Fruit fly (Drosophila melanogaster) whole organism, embryonic: ENCODE results near the gene Sodh2.

Experiments
- Ada2b ChIP-seq: fragments of 200-800 bp; sonication (Bioruptor generic); IDR thresholded peaks from 2 replicates; pipeline ENCODE4 v1.3.6; 2022; ENCODE audit warnings: missing biosample characterization, missing genetic modification characterization
- CG10274 ChIP-seq: fragments of 200-800 bp; sonication (Bioruptor generic); optimal IDR thresholded peaks from 3 replicates; lab custom pipeline; 2017; ENCODE audit warnings: missing biosample characterization, mild to moderate bottlenecking, missing genetic modification characterization
- CG10979 ChIP-seq: fragments of 200-800 bp; sonication (Bioruptor generic); optimal IDR thresholded peaks from 2 replicates; lab custom pipeline; 2018; ENCODE audit warnings: missing biosample characterization, mild to moderate bottlenecking, missing genetic modification characterization, moderate library complexity
- CG12391 ChIP-seq: fragments of 200-800 bp; sonication (Bioruptor generic); optimal IDR thresholded peaks from 3 replicates; lab custom pipeline; 2018; ENCODE audit warnings: missing biosample characterization, mild to moderate bottlenecking, missing genetic modification characterization, moderate library complexity
- CG13296 ChIP-seq: fragments of 200-800 bp; sonication (Bioruptor generic); optimal IDR thresholded peaks from 3 replicates; lab custom pipeline; 2018; ENCODE audit warnings: missing biosample characterization, mild to moderate bottlenecking, missing genetic modification characterization
- CG13624 ChIP-seq: fragments of 200-800 bp; sonication (Bioruptor generic); optimal IDR thresholded peaks from 2 replicates; lab custom pipeline; 2016; ENCODE audit warnings: missing biosample characterization, missing genetic modification characterization
- CG1602 ChIP-seq: fragments of 200-800 bp; sonication (Bioruptor generic); optimal IDR thresholded peaks from 3 replicates; lab custom pipeline; 2016; ENCODE audit warnings: missing biosample characterization, missing genetic modification characterization
- CG16863 ChIP-seq: fragments of 200-800 bp; sonication (Bioruptor generic); optimal IDR thresholded peaks from 3 replicates; lab custom pipeline; 2016; ENCODE audit warnings: missing biosample characterization, missing genetic modification characterization
- CG17359 ChIP-seq: fragments of 200-800 bp; sonication (Bioruptor generic); optimal IDR thresholded peaks from 3 replicates; lab custom pipeline; 2018; ENCODE audit warnings: missing biosample characterization, mild to moderate bottlenecking, missing genetic modification characterization, moderate library complexity
- CG18262 ChIP-seq: fragments of 200-800 bp; optimal IDR thresholded peaks from 3 replicates; lab custom pipeline; 2019; ENCODE audit warnings: missing biosample characterization, mild to moderate bottlenecking, missing genetic modification characterization, moderate library complexity
- CG18599 ChIP-seq: fragments of 200-800 bp; sonication (Bioruptor generic); optimal IDR thresholded peaks from 3 replicates; lab custom pipeline; 2017; ENCODE audit warnings: missing biosample characterization, missing genetic modification characterization, mild to moderate bottlenecking, moderate library complexity, missing genetic modification reagents
- CG2120 ChIP-seq: fragments of 200-800 bp; sonication (Bioruptor generic); optimal IDR thresholded peaks from 3 replicates; lab custom pipeline; 2016; ENCODE audit warnings: missing biosample characterization, missing genetic modification characterization
- CG32532 ChIP-seq: fragments of 200-800 bp; sonication (Bioruptor generic); IDR thresholded peaks from 2 replicates; pipeline ENCODE4 v1.3.6; 2022; ENCODE audit warnings: missing biosample characterization, missing genetic modification characterization
- CG3995 ChIP-seq: fragments of 200-800 bp; sonication (Bioruptor generic); optimal IDR thresholded peaks from 3 replicates; lab custom pipeline; 2016; ENCODE audit warnings: missing biosample characterization, missing genetic modification characterization
- CG4617 ChIP-seq: fragments of 200-800 bp; sonication (Bioruptor generic); optimal IDR thresholded peaks from 3 replicates; lab custom pipeline; 2016; ENCODE audit warnings: missing biosample characterization, missing genetic modification characterization, borderline replicate concordance
- CG4854 ChIP-seq: fragments of 200-800 bp; sonication (Bioruptor generic); optimal IDR thresholded peaks from 2 replicates; lab custom pipeline; 2016; ENCODE audit warnings: missing biosample characterization, missing genetic modification characterization, inconsistent platforms
- CG6254 ChIP-seq: fragments of 200-800 bp; sonication (Bioruptor generic); optimal IDR thresholded peaks from 3 replicates; lab custom pipeline; 2017; ENCODE audit warnings: mild to moderate bottlenecking, missing biosample characterization, missing genetic modification reagents, missing genetic modification characterization
- CG6654 ChIP-seq: fragments of 200-800 bp; sonication (Bioruptor generic); optimal IDR thresholded peaks from 2 replicates; lab custom pipeline; 2017; ENCODE audit warnings: missing biosample characterization, mild to moderate bottlenecking, missing genetic modification characterization
- CG7357 ChIP-seq: fragments of 200-800 bp; sonication (Bioruptor generic); IDR thresholded peaks from 3 replicates; pipeline ENCODE4 v1.3.6; 2022; ENCODE audit warnings: missing biosample characterization, missing genetic modification characterization
- CG7745 ChIP-seq: fragments of 200-800 bp; sonication (Bioruptor generic); optimal IDR thresholded peaks from 2 replicates; lab custom pipeline; 2018; ENCODE audit warnings: missing biosample characterization, mild to moderate bottlenecking, missing genetic modification characterization, moderate library complexity
- CG8359 ChIP-seq: fragments of 200-800 bp; sonication (Bioruptor generic); optimal IDR thresholded peaks from 2 replicates; lab custom pipeline; 2017; ENCODE audit warnings: missing biosample characterization, mild to moderate bottlenecking, missing genetic modification characterization, borderline replicate concordance
- Drgx ChIP-seq: fragments of 200-800 bp; sonication (Bioruptor generic); IDR thresholded peaks from 2 replicates; pipeline ENCODE4 v1.3.6; 2022; ENCODE audit warnings: missing biosample characterization, missing genetic modification characterization
- E2f2 ChIP-seq: fragments of 200-800 bp; sonication (Bioruptor generic); IDR thresholded peaks from 2 replicates; pipeline ENCODE4 v1.3.6; 2022; ENCODE audit warnings: missing biosample characterization, missing genetic modification characterization
- Fer2 ChIP-seq: fragments of 200-800 bp; sonication (Bioruptor generic); optimal IDR thresholded peaks from 2 replicates; lab custom pipeline; 2018; ENCODE audit warnings: missing biosample characterization, mild to moderate bottlenecking, missing genetic modification characterization, moderate library complexity
- HLH54F ChIP-seq: fragments of 200-800 bp; sonication (Bioruptor generic); optimal IDR thresholded peaks from 3 replicates; lab custom pipeline; 2016; ENCODE audit warnings: missing biosample characterization, missing genetic modification characterization
- Hmx ChIP-seq: fragments of 200-800 bp; sonication (Bioruptor generic); optimal IDR thresholded peaks from 2 replicates; lab custom pipeline; 2016; ENCODE audit warnings: missing biosample characterization, missing genetic modification characterization
- PHDP ChIP-seq: fragments of 200-800 bp; sonication (Bioruptor generic); optimal IDR thresholded peaks from 3 replicates; lab custom pipeline; 2018; ENCODE audit warnings: missing biosample characterization, mild to moderate bottlenecking, missing genetic modification characterization, moderate library complexity
- Pdp1 ChIP-seq, 2 experiments: fragments of 200-800 bp; sonication (Bioruptor generic); optimal IDR thresholded peaks; 3 replicates each; lab custom pipeline; 2016; ENCODE audit warnings: missing biosample characterization in 2 of 2, missing genetic modification characterization in 2 of 2, mild to moderate bottlenecking in 1 of 2, moderate library complexity in 1 of 2
- Rx ChIP-seq: fragments of 200-800 bp; sonication (Bioruptor generic); IDR thresholded peaks from 2 replicates; pipeline ENCODE4 v1.3.6; 2022; ENCODE audit warnings: missing biosample characterization, missing genetic modification characterization
- Scr ChIP-seq: fragments of 200-800 bp; sonication (Bioruptor generic); IDR thresholded peaks from 2 replicates; pipeline ENCODE4 v1.3.6; 2022; ENCODE audit warnings: missing biosample characterization, missing genetic modification characterization; ENCODE audit not compliant: partially characterized antibody
- Tbp ChIP-seq: fragments of >200 bp; optimal IDR thresholded peaks from 2 replicates; lab custom pipeline; 2018; ENCODE audit warnings: missing biosample characterization, missing genetic modification characterization
- ash1 ChIP-seq: fragments of 200-800 bp; sonication (Bioruptor generic); optimal IDR thresholded peaks from 2 replicates; lab custom pipeline; 2018; ENCODE audit warnings: missing biosample characterization, mild to moderate bottlenecking, missing genetic modification characterization
- bab2 ChIP-seq: fragments of 200-800 bp; sonication (Bioruptor generic); optimal IDR thresholded peaks from 2 replicates; lab custom pipeline; 2016; ENCODE audit warnings: missing biosample characterization, missing genetic modification characterization
- br ChIP-seq: fragments of >200 bp; optimal IDR thresholded peaks from 2 replicates; lab custom pipeline; 2017
- corto ChIP-seq: fragments of 200-800 bp; sonication (Bioruptor generic); optimal IDR thresholded peaks from 2 replicates; lab custom pipeline; 2016; ENCODE audit warnings: missing biosample characterization, mild to moderate bottlenecking, missing genetic modification characterization, moderate library complexity
- crp ChIP-seq, 2 experiments: fragments of 200-800 bp; sonication (Bioruptor generic); optimal IDR thresholded peaks; 2 replicates in 1 of 2; 3 replicates in 1 of 2; lab custom pipeline; 2017; ENCODE audit warnings: missing biosample characterization in 2 of 2, missing genetic modification characterization in 2 of 2, mild to moderate bottlenecking in 1 of 2, moderate library complexity in 1 of 2
- cwo ChIP-seq: fragments of 200-800 bp; sonication (Bioruptor generic); optimal IDR thresholded peaks from 3 replicates; lab custom pipeline; 2017; ENCODE audit warnings: missing biosample characterization, missing genetic modification characterization, mild to moderate bottlenecking, moderate library complexity, missing genetic modification reagents
- fru ChIP-seq: fragments of >200 bp; optimal IDR thresholded peaks from 2 replicates; lab custom pipeline; 2017
- gcm2 ChIP-seq: fragments of 200-800 bp; sonication (Bioruptor generic); optimal IDR thresholded peaks from 2 replicates; lab custom pipeline; 2016; ENCODE audit warnings: missing biosample characterization, missing genetic modification characterization
- hkb ChIP-seq, 2 experiments: fragments of 200-800 bp in 1 of 2; fragments of >200 bp in 1 of 2; sonication (Bioruptor generic) in 1 of 2; IDR thresholded peaks in 1 of 2; optimal IDR thresholded peaks in 1 of 2; 2 replicates each; pipeline versions ENCODE4 v1.3.6 to Lab custom; 2017 to 2022; ENCODE audit warnings: missing biosample characterization in 1 of 2, missing genetic modification characterization in 1 of 2
- ind ChIP-seq: fragments of 200-800 bp; sonication (Bioruptor generic); optimal IDR thresholded peaks from 3 replicates; lab custom pipeline; 2016; ENCODE audit warnings: missing biosample characterization, missing genetic modification characterization
- kah ChIP-seq: fragments of 200-800 bp; sonication (Bioruptor generic); optimal IDR thresholded peaks from 2 replicates; lab custom pipeline; 2018; ENCODE audit warnings: missing biosample characterization, mild to moderate bottlenecking, missing genetic modification characterization
- mld ChIP-seq: fragments of 200-800 bp; sonication (Bioruptor generic); IDR thresholded peaks from 3 replicates; pipeline ENCODE4 v1.3.6; 2022; ENCODE audit warnings: missing biosample characterization, missing genetic modification characterization; ENCODE audit not compliant: partially characterized antibody
- slou ChIP-seq: fragments of 200-800 bp; sonication (Bioruptor generic); optimal IDR thresholded peaks from 3 replicates; lab custom pipeline; 2016; ENCODE audit warnings: missing biosample characterization, missing genetic modification characterization
- sna ChIP-seq: fragments of 200-800 bp; sonication (Bioruptor generic); IDR thresholded peaks from 2 replicates; pipeline ENCODE4 v1.3.6; 2022; ENCODE audit warnings: missing biosample characterization, missing genetic modification characterization; ENCODE audit not compliant: partially characterized antibody
- so ChIP-seq: fragments of 200-800 bp; sonication (Bioruptor generic); IDR thresholded peaks from 3 replicates; pipeline ENCODE4 v1.3.6; 2022; ENCODE audit warnings: missing biosample characterization, missing genetic modification characterization
- tll ChIP-seq, 2 experiments: fragments of 200-800 bp in 1 of 2; fragments of >200 bp in 1 of 2; sonication (Bioruptor generic) in 1 of 2; optimal IDR thresholded peaks; 2 replicates each; lab custom pipeline; 2017 to 2019; ENCODE audit warnings: missing biosample characterization in 2 of 2, missing genetic modification characterization in 2 of 2, mild to moderate bottlenecking in 1 of 2, moderate library complexity in 1 of 2
- trem ChIP-seq: fragments of 200-800 bp; optimal IDR thresholded peaks from 3 replicates; lab custom pipeline; 2019; ENCODE audit warnings: missing biosample characterization, mild to moderate bottlenecking, missing genetic modification characterization, moderate library complexity
- vvl ChIP-seq: fragments of 200-800 bp; sonication (Bioruptor generic); IDR thresholded peaks from 2 replicates; pipeline ENCODE4 v1.3.6; 2022; ENCODE audit warnings: missing biosample characterization, missing genetic modification characterization

Sodh2 gene

dm6 chr3R:10862773-10863445, 13.3 kb upstream of the Sodh2 start, which contains the start of gene CG6574:
Gene CG6574, minus strand, starts transcription at chr3R:10862988.
- TF ChIP-seq Fer2 (no peak), CG32532 (GFP tag; lab: Robert Waterston, UW) (no peak; the same call in 1 of the 2 replicates), CG4617 (GFP tag; lab: Kevin White, UChicago) (no peak), Ada2b (no peak), PHDP (tag; lab: Kevin White, UChicago) (no peak), fru (lab: Kevin White, UChicago) (no peak), CG17359 (tag; lab: Kevin White, UChicago) (peak; percentile 28), Hmx (GFP tag; lab: Kevin White, UChicago) (no peak), CG13296 (GFP tag; lab: Kevin White, UChicago) (peak; percentile 11), slou (GFP tag; lab: Kevin White, UChicago) (no peak), corto (GFP tag; lab: Kevin White, UChicago) (no peak), ind (GFP tag; lab: Kevin White, UChicago) (peak; percentile 6), bab2 (no peak), CG3995 (GFP tag; lab: Kevin White, UChicago) (peak; percentile 10), CG18262 (tag; lab: Kevin White, UChicago) (peak; percentile 25), gcm2 (GFP tag; lab: Kevin White, UChicago) (no peak), CG16863 (no peak), CG6654 (GFP tag; lab: Kevin White, UChicago) (peak; percentile 70), CG1602 (GFP tag; lab: Kevin White, UChicago) (no peak), Drgx (GFP tag; lab: Robert Waterston, UW) (peak; percentile 44; the same call in 1 of the 2 replicates), Rx (GFP tag; lab: Robert Waterston, UW) (no peak), CG2120 (GFP tag; lab: Kevin White, UChicago) (no peak), cwo (GFP tag; lab: Kevin White, UChicago) (peak; percentile 17), ash1 (GFP tag; lab: Kevin White, UChicago) (no peak), Scr (no peak), E2f2 (GFP tag; lab: Robert Waterston, UW) (peak; percentile 15; the same call in 1 of the 2 replicates), CG18599 (GFP tag; lab: Kevin White, UChicago) (peak; percentile 28), CG10274 (peak; percentile 97), kah (GFP tag; lab: Kevin White, UChicago) (peak; percentile 45), so (no peak), hkb (optimal IDR thresholded peaks at IDR 0.05; lab: Kevin White, UChicago) (no peak), hkb (GFP tag; IDR thresholded peaks at IDR 0.05; lab: Robert Waterston, UW) (peak; percentile 39), mld (GFP tag; lab: Robert Waterston, UW) (no peak), sna (GFP tag; lab: Robert Waterston, UW) (no peak), CG8359 (no peak), tll (GFP tag; optimal IDR thresholded peaks at IDR 0.05; lab: Kevin White, UChicago) (peak in 1 of 2 experiments; percentile 74), CG7357 (GFP tag; lab: Robert Waterston, UW) (no peak), br (lab: Kevin White, UChicago) (no peak), CG13624 (GFP tag; lab: Kevin White, UChicago) (peak; percentile 8), crp (GFP tag; optimal IDR thresholded peaks at IDR 0.05; lab: Kevin White, UChicago) (peak in 1 of 2 experiments; percentile 83), CG7745 (no peak), CG4854 (GFP tag; lab: Kevin White, UChicago) (peak; percentile 73), CG10979 (tag; lab: Kevin White, UChicago) (peak; percentile 29), Tbp (no peak), HLH54F (peak; percentile 6), vvl (GFP tag; lab: Robert Waterston, UW) (peak; percentile 59; the same call in 1 of the 2 replicates), Pdp1 (GFP tag; optimal IDR thresholded peaks at IDR 0.05; lab: Kevin White, UChicago) (peak in 1 of 2 experiments; percentile 96), trem (peak; percentile 41), CG6254 (GFP tag; lab: Kevin White, UChicago) (peak; percentile 36), CG12391 (tag; lab: Kevin White, UChicago) (peak; percentile 11)
